Worm (Caenorhabditis elegans) whole organism, L1 larva: ENCODE data around the gene C30F2.4.

Experiments used
- alr-1 ChIP-seq: fragments of 200-800 bp; sonication (Bioruptor generic); optimal IDR thresholded peaks from 2 replicates; lab custom pipeline; 2018; ENCODE audit warnings: borderline replicate concordance, mild to moderate bottlenecking, missing genetic modification characterization, missing compliant biosample characterization
- ces-1 ChIP-seq: fragments of 150-350 bp; optimal IDR thresholded peaks from 2 replicates; lab custom pipeline; 2014; ENCODE audit warnings: missing biosample characterization, missing genetic modification reagents, missing genetic modification characterization
- elt-2 ChIP-seq: sonication (generic microtip); optimal IDR thresholded peaks from 2 replicates; lab custom pipeline; 2016; ENCODE audit warnings: missing genetic modification characterization, mild to moderate bottlenecking, inconsistent platforms, missing compliant biosample characterization, missing genetic modification reagents
- lin-35 ChIP-seq, 2 experiments: fragments of 150-350 bp; optimal IDR thresholded peaks; 2 replicates each; lab custom pipeline; 2014; ENCODE audit warnings: missing biosample characterization in 2 of 2, missing genetic modification characterization in 2 of 2, missing genetic modification reagents in 2 of 2
- mab-9 ChIP-seq: fragments of 200-800 bp; sonication (Bioruptor generic); IDR thresholded peaks from 2 replicates; pipeline ENCODE4 v1.3.6; 2022; ENCODE audit warnings: missing genetic modification reagents, missing genetic modification characterization, missing compliant biosample characterization
- nhr-90 ChIP-seq: sonication (generic microtip); optimal IDR thresholded peaks from 2 replicates; lab custom pipeline; 2016; ENCODE audit warnings: mild to moderate bottlenecking, missing genetic modification characterization, missing compliant biosample characterization; ENCODE audit not compliant: poor library complexity
- pax-3 ChIP-seq: fragments of 200-800 bp; sonication (Bioruptor generic); optimal IDR thresholded peaks from 2 replicates; lab custom pipeline; 2018; ENCODE audit warnings: mild to moderate bottlenecking, missing genetic modification characterization, moderate library complexity, missing compliant biosample characterization
- rnt-1 ChIP-seq: sonication (generic microtip); optimal IDR thresholded peaks from 2 replicates; lab custom pipeline; 2016; ENCODE audit warnings: mild to moderate bottlenecking, missing genetic modification characterization, moderate library complexity, missing compliant biosample characterization
- unc-86 ChIP-seq: sonication (generic microtip); optimal IDR thresholded peaks from 2 replicates; lab custom pipeline; 2016; ENCODE audit warnings: missing genetic modification characterization, missing compliant biosample characterization
- zag-1 ChIP-seq: fragments of 150-350 bp; optimal IDR thresholded peaks from 2 replicates; lab custom pipeline; 2014; ENCODE audit warnings: missing biosample characterization, missing genetic modification characterization
- zip-4 ChIP-seq: fragments of 200-800 bp; sonication (Bioruptor generic); optimal IDR thresholded peaks from 2 replicates; lab custom pipeline; 2018; ENCODE audit warnings: mild to moderate bottlenecking, missing genetic modification characterization, moderate library complexity, missing compliant biosample characterization

ce11 chrX:16124794-16125193 is 48.4 kb upstream of the C30F2.4 start:
- TF ChIP-seq ces-1 (GFP tag; lab: Kevin White, UChicago) (no peak), pax-3 (no peak), lin-35 (GFP tag; optimal IDR thresholded peaks at IDR 0.05; lab: Kevin White, UChicago) (no peak), zag-1 (no peak), mab-9 (GFP tag; lab: Robert Waterston, UW) (no peak), rnt-1 (tag; lab: Kevin White, UChicago) (no peak), zip-4 (GFP tag; lab: Kevin White, UChicago) (no peak), nhr-90 (tag; lab: Kevin White, UChicago) (no peak), alr-1 (tag; lab: Kevin White, UChicago) (no peak), elt-2 (tag; lab: Kevin White, UChicago) (no peak), unc-86 (tag; lab: Kevin White, UChicago) (no peak)
